Worm (Caenorhabditis elegans) whole organism, early embryonic: ENCODE measurements around the gene Y113G7A.14.

Experiments
- B0310.2 ChIP-seq: sonication (generic microtip); optimal IDR thresholded peaks from 2 replicates; lab custom pipeline; 2016; ENCODE audit warnings: mild to moderate bottlenecking, missing genetic modification characterization, missing compliant biosample characterization
- ama-1 ChIP-seq: fragments of 150-350 bp; optimal IDR thresholded peaks from 2 replicates; lab custom pipeline; 2014
- flt-1 ChIP-seq: fragments of 200-800 bp; sonication (Bioruptor generic); IDR thresholded peaks from 2 replicates; pipeline ENCODE4 v1.3.6; 2022; ENCODE audit warnings: missing genetic modification characterization, missing compliant biosample characterization
- hnd-1 ChIP-seq: sonication (generic microtip); optimal IDR thresholded peaks from 2 replicates; lab custom pipeline; 2016; ENCODE audit warnings: missing genetic modification characterization, missing compliant biosample characterization
- pes-1 ChIP-seq: fragments of 200-800 bp; sonication (Bioruptor generic); IDR thresholded peaks from 2 replicates; pipeline ENCODE4 v1.3.6; 2022; ENCODE audit warnings: missing genetic modification reagents, missing genetic modification characterization, missing compliant biosample characterization

DNA sequence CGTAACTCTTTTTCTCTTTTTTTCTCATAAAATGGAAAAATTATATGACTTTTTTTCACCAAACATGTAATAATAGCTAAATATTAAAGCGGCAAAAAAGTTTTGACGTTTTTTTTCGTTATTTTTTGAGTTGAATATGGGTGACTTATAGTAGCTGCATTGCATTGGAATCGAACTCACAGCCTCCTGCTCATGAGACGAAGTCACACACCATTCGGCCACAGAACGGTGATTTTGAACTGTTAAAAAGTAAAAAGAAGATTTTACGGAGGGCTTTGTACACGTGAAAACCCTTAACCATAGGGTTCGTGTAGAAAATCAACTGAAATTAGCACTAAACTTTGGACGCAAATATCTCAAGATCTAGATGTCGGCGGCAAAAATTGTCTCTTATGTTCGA is 13.6 kb upstream of the Y113G7A.14 start:
- no peak for TF ChIP-seq ama-1 (lab: Kevin White, UChicago)
- TF ChIP-seq pes-1 (GFP tag; lab: Robert Waterston, UW), result no peak
- TF ChIP-seq hnd-1 (tag; lab: Kevin White, UChicago), result no peak
- no peak for TF ChIP-seq B0310.2 (tag; lab: Kevin White, UChicago)
- no peak for TF ChIP-seq flt-1 (GFP tag; lab: Robert Waterston, UW)
